Worm (Caenorhabditis elegans): Measurements from ENCODE around the gene kin-20.

DNA sequence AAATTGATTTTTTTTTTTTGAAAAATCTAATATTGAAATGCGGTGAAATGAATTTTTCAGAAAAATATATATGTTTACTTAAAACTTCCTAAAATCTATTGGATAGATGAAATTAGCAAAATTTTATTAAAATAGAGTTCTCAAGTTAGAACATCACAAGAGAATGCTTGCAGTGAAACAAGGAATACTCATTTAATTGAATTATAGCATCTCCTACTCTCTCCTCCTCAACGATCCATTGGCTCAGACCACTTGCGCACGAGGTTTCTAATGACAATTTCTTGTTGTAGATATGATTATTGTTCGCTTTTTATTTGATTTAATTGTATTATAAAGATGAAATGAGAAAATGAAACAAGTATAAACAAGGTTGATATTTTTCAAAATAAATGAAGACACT lies 44.2 kb upstream of the kin-20 start:
- TF ChIP-seq nhr-25 (tag; optimal IDR thresholded peaks at IDR 0.05) (no peak), mdl-1 (tag; optimal IDR thresholded peaks at IDR 0.05) (no peak), snpc-4 (tag; optimal IDR thresholded peaks at IDR 0.05) (no peak), nhr-77 (tag; optimal IDR thresholded peaks at IDR 0.05) (no peak), elt-3 (tag; optimal IDR thresholded peaks at IDR 0.05) (no peak), jun-1 (tag; optimal IDR thresholded peaks at IDR 0.05) (no peak), lin-15B (tag; optimal IDR thresholded peaks at IDR 0.05) (no peak), egl-27 (tag; optimal IDR thresholded peaks at IDR 0.05) (no peak), unc-39 (tag; optimal IDR thresholded peaks at IDR 0.05) (no peak), ceh-28 (tag; optimal IDR thresholded peaks at IDR 0.05) (no peak), ztf-11 (tag; optimal IDR thresholded peaks at IDR 0.05) (no peak), elt-2 (tag; optimal IDR thresholded peaks at IDR 0.05) (no peak), aly-2 (tag; optimal IDR thresholded peaks at IDR 0.05) (no peak), ama-1 (optimal IDR thresholded peaks at IDR 0.05) (no peak)
